Worm (Caenorhabditis elegans): ENCODE data around the gene R09D1.12.
A peak's percentile ranks its signal among the peaks of the same experiment; 100 is the strongest.

DNA sequence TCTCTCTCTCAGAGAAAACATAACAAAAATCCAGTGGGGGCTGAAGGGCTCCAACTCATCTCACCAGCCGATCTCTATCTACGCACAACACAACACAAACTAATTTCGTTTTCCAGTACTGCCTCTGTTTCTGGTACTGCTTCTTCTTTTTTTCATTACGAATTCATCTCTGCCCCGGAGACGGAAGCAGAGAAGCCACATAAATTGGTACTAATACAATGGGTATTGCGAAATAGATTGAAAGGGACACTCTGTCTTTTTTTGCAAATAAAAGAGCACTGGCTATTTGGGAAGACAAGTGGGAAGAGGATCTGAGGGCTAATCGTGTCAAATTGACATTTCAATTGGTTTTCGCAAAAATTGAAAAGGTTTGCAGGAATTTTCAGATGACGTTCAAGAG, 45.2 kb upstream of the R09D1.12 start:
- TF ChIP-seq ztf-11 (tag; optimal IDR thresholded peaks at IDR 0.05) (no peak), unc-55 (GFP tag; optimal IDR thresholded peaks at IDR 0.05) (peak; percentile 67), alr-1 (tag; optimal IDR thresholded peaks at IDR 0.05) (no peak), elt-3 (tag; optimal IDR thresholded peaks at IDR 0.05) (no peak)

All from whole organism, L2 larva.